Fruit fly (Drosophila melanogaster) whole organism, embryonic: Measurements from ENCODE around the gene CG11858.

Source experiments
- Adf1 ChIP-seq: fragments of 200-800 bp; sonication (Bioruptor generic); IDR thresholded peaks from 2 replicates; pipeline ENCODE4 v1.3.6; 2022; ENCODE audit warnings: missing biosample characterization, missing genetic modification characterization
- Aef1 ChIP-seq: fragments of 200-800 bp; sonication (Bioruptor generic); IDR thresholded peaks from 3 replicates; pipeline ENCODE4 v1.3.6; 2022; ENCODE audit warnings: missing biosample characterization, missing genetic modification characterization
- CG10543 ChIP-seq: fragments of 200-800 bp; sonication (Bioruptor generic); optimal IDR thresholded peaks from 3 replicates; lab custom pipeline; 2017; ENCODE audit warnings: missing biosample characterization, mild to moderate bottlenecking, missing genetic modification characterization, moderate library complexity
- CG11695 ChIP-seq: fragments of 200-800 bp; sonication (Bioruptor generic); IDR thresholded peaks from 3 replicates; pipeline ENCODE4 v1.3.6; 2022; ENCODE audit warnings: missing biosample characterization, missing genetic modification characterization
- CG11696 ChIP-seq: fragments of 200-800 bp; sonication (Bioruptor generic); IDR thresholded peaks from 2 replicates; pipeline ENCODE4 v1.3.6; 2022; ENCODE audit warnings: missing biosample characterization, missing genetic modification characterization
- CG11723 ChIP-seq: fragments of 200-800 bp; sonication (Bioruptor generic); optimal IDR thresholded peaks from 2 replicates; lab custom pipeline; 2017; ENCODE audit warnings: missing biosample characterization, mild to moderate bottlenecking, missing genetic modification characterization
- CG15601 ChIP-seq: fragments of 200-800 bp; sonication (Bioruptor generic); optimal IDR thresholded peaks from 3 replicates; lab custom pipeline; 2019; ENCODE audit warnings: missing biosample characterization, mild to moderate bottlenecking, missing genetic modification characterization, moderate library complexity
- CG17612 ChIP-seq: fragments of 200-800 bp; sonication (Bioruptor generic); IDR thresholded peaks from 2 replicates; pipeline ENCODE4 v1.3.6; 2022; ENCODE audit warnings: missing biosample characterization, missing genetic modification characterization
- CG2712 ChIP-seq: fragments of 200-800 bp; optimal IDR thresholded peaks from 3 replicates; lab custom pipeline; 2019; ENCODE audit warnings: missing biosample characterization, mild to moderate bottlenecking, missing genetic modification characterization, moderate library complexity
- CG31224 ChIP-seq: fragments of 200-800 bp; sonication (Bioruptor generic); IDR thresholded peaks from 2 replicates; pipeline ENCODE4 v1.3.6; 2022; ENCODE audit warnings: missing biosample characterization, missing genetic modification characterization
- CG4820 ChIP-seq: fragments of 200-800 bp; sonication (Bioruptor generic); optimal IDR thresholded peaks from 3 replicates; lab custom pipeline; 2016; ENCODE audit warnings: missing biosample characterization, missing genetic modification characterization
- CG4854 ChIP-seq: fragments of 200-800 bp; sonication (Bioruptor generic); optimal IDR thresholded peaks from 2 replicates; lab custom pipeline; 2016; ENCODE audit warnings: missing biosample characterization, missing genetic modification characterization, inconsistent platforms
- CG5180 ChIP-seq: fragments of 200-800 bp; sonication (Bioruptor generic); optimal IDR thresholded peaks from 3 replicates; lab custom pipeline; 2017; ENCODE audit warnings: missing biosample characterization, missing genetic modification characterization, mild to moderate bottlenecking, moderate library complexity, missing genetic modification reagents
- CG6272 ChIP-seq: fragments of 200-800 bp; sonication (Bioruptor generic); IDR thresholded peaks from 2 replicates; pipeline ENCODE4 v1.3.6; 2022; ENCODE audit warnings: missing biosample characterization, missing genetic modification characterization
- CG6791 ChIP-seq: fragments of 200-800 bp; sonication (Bioruptor generic); IDR thresholded peaks from 3 replicates; pipeline ENCODE4 v1.3.6; 2022; ENCODE audit warnings: missing biosample characterization, missing genetic modification characterization; ENCODE audit not compliant: partially characterized antibody
- CG7372 ChIP-seq: fragments of 200-800 bp; sonication (Bioruptor generic); IDR thresholded peaks from 2 replicates; pipeline ENCODE4 v1.3.6; 2022; ENCODE audit warnings: missing biosample characterization, missing genetic modification characterization
- CG7839 ChIP-seq: fragments of 200-800 bp; sonication (Bioruptor generic); optimal IDR thresholded peaks from 3 replicates; lab custom pipeline; 2018; ENCODE audit warnings: missing biosample characterization, mild to moderate bottlenecking, missing genetic modification characterization, moderate library complexity
- CG8944 ChIP-seq: fragments of 200-800 bp; sonication (Bioruptor generic); optimal IDR thresholded peaks from 3 replicates; lab custom pipeline; 2016; ENCODE audit warnings: missing biosample characterization, missing genetic modification characterization
- CG9609 ChIP-seq: fragments of 200-800 bp; sonication (Bioruptor generic); optimal IDR thresholded peaks from 3 replicates; lab custom pipeline; 2016; ENCODE audit warnings: missing biosample characterization, missing genetic modification characterization
- CG9727 ChIP-seq: fragments of 200-800 bp; sonication (Bioruptor generic); optimal IDR thresholded peaks from 3 replicates; lab custom pipeline; 2017; ENCODE audit warnings: missing biosample characterization, mild to moderate bottlenecking, missing genetic modification characterization
- Dll ChIP-seq: fragments of 200-800 bp; sonication (Bioruptor generic); IDR thresholded peaks from 4 replicates; pipeline ENCODE4 v1.3.6; 2022; ENCODE audit warnings: missing biosample characterization, missing genetic modification characterization; ENCODE audit not compliant: partially characterized antibody
- Doc3 ChIP-seq: fragments of 200-800 bp; sonication (Bioruptor generic); IDR thresholded peaks from 3 replicates; pipeline ENCODE4 v1.3.6; 2022; ENCODE audit warnings: missing biosample characterization, missing genetic modification characterization; ENCODE audit not compliant: partially characterized antibody
- Dp ChIP-seq: fragments of 200-800 bp; sonication (Bioruptor generic); optimal IDR thresholded peaks from 2 replicates; lab custom pipeline; 2018; ENCODE audit warnings: missing biosample characterization, mild to moderate bottlenecking, missing genetic modification characterization, moderate library complexity
- Gug ChIP-seq: fragments of 200-800 bp; sonication (Bioruptor generic); IDR thresholded peaks from 4 replicates; pipeline ENCODE4 v1.3.6; 2022; ENCODE audit warnings: missing biosample characterization, missing genetic modification characterization
- MESR4 ChIP-seq: fragments of 200-800 bp; sonication (Bioruptor generic); optimal IDR thresholded peaks from 2 replicates; lab custom pipeline; 2018; ENCODE audit warnings: missing biosample characterization, mild to moderate bottlenecking, missing genetic modification characterization, moderate library complexity
- Meics ChIP-seq: fragments of 200-800 bp; sonication (Bioruptor generic); optimal IDR thresholded peaks from 2 replicates; lab custom pipeline; 2017; ENCODE audit warnings: missing biosample characterization, mild to moderate bottlenecking, missing genetic modification characterization
- Nf-YA ChIP-seq: fragments of 200-800 bp; sonication (Bioruptor generic); IDR thresholded peaks from 2 replicates; pipeline ENCODE4 v1.3.6; 2022; ENCODE audit warnings: missing biosample characterization, missing genetic modification characterization
- Opbp ChIP-seq: fragments of 200-800 bp; sonication (Bioruptor generic); IDR thresholded peaks from 3 replicates; pipeline ENCODE4 v1.3.6; 2022; ENCODE audit warnings: missing biosample characterization, missing genetic modification characterization; ENCODE audit not compliant: partially characterized antibody
- Ravus ChIP-seq: fragments of 200-800 bp; sonication (Bioruptor generic); IDR thresholded peaks from 2 replicates; pipeline ENCODE4 v1.3.6; 2022; ENCODE audit warnings: missing biosample characterization, missing genetic modification characterization
- Xrp1 ChIP-seq: fragments of 200-800 bp; sonication (Bioruptor generic); IDR thresholded peaks from 2 replicates; pipeline ENCODE4 v1.3.6; 2022; ENCODE audit warnings: missing biosample characterization, missing genetic modification characterization
- ab ChIP-seq: fragments of 200-800 bp; sonication (Bioruptor generic); optimal IDR thresholded peaks from 2 replicates; lab custom pipeline; 2016; ENCODE audit warnings: missing biosample characterization, missing genetic modification characterization
- abd-A ChIP-seq: fragments of 200-800 bp; sonication (Bioruptor generic); optimal IDR thresholded peaks from 3 replicates; lab custom pipeline; 2019; ENCODE audit warnings: missing biosample characterization, mild to moderate bottlenecking, missing genetic modification characterization, moderate library complexity
- ase ChIP-seq: fragments of 200-800 bp; sonication (Bioruptor generic); IDR thresholded peaks from 3 replicates; pipeline ENCODE4 v1.3.6; 2022; ENCODE audit warnings: missing biosample characterization, missing genetic modification characterization
- crc ChIP-seq: fragments of 200-800 bp; sonication (Bioruptor generic); optimal IDR thresholded peaks from 2 replicates; lab custom pipeline; 2016; ENCODE audit warnings: missing biosample characterization, missing genetic modification characterization
- dan ChIP-seq: fragments of 200-800 bp; sonication (Bioruptor generic); IDR thresholded peaks from 2 replicates; pipeline ENCODE4 v1.3.6; 2022; ENCODE audit warnings: missing biosample characterization, missing genetic modification characterization
- esg ChIP-seq: fragments of 200-800 bp; sonication (Bioruptor generic); conservative IDR thresholded peaks from 2 replicates; pipeline ENCODE4 v1.3.6; 2022; ENCODE audit warnings: missing biosample characterization, missing genetic modification characterization
- gfzf ChIP-seq: fragments of 200-800 bp; sonication (Bioruptor generic); optimal IDR thresholded peaks from 2 replicates; lab custom pipeline; 2016; ENCODE audit warnings: missing biosample characterization, mild to moderate bottlenecking, missing genetic modification characterization, moderate library complexity
- hb ChIP-seq: fragments of 200-800 bp; sonication (Bioruptor generic); IDR thresholded peaks from 3 replicates; pipeline ENCODE4 v1.3.6; 2022; ENCODE audit warnings: missing biosample characterization, missing genetic modification characterization; ENCODE audit not compliant: partially characterized antibody
- jumu ChIP-seq: fragments of 200-800 bp; sonication (Bioruptor generic); optimal IDR thresholded peaks from 3 replicates; lab custom pipeline; 2016; ENCODE audit warnings: missing biosample characterization, missing genetic modification characterization
- kah ChIP-seq: fragments of 200-800 bp; sonication (Bioruptor generic); optimal IDR thresholded peaks from 2 replicates; lab custom pipeline; 2018; ENCODE audit warnings: missing biosample characterization, mild to moderate bottlenecking, missing genetic modification characterization
- kni ChIP-seq: fragments of 200-800 bp; sonication (Bioruptor generic); optimal IDR thresholded peaks from 3 replicates; lab custom pipeline; 2017; ENCODE audit warnings: mild to moderate bottlenecking, missing biosample characterization, missing genetic modification reagents, missing genetic modification characterization
- lbe ChIP-seq: fragments of 200-800 bp; sonication (Bioruptor generic); optimal IDR thresholded peaks from 2 replicates; lab custom pipeline; 2016; ENCODE audit warnings: missing biosample characterization, mild to moderate bottlenecking, missing genetic modification characterization
- otp ChIP-seq: fragments of 200-800 bp; sonication (Bioruptor generic); IDR thresholded peaks from 3 replicates; pipeline ENCODE4, ENCODE4 v1.3.6; 2022; ENCODE audit warnings: missing biosample characterization, missing genetic modification characterization
- salm ChIP-seq: fragments of 200-800 bp; sonication (Bioruptor generic); optimal IDR thresholded peaks from 2 replicates; lab custom pipeline; 2018; ENCODE audit warnings: missing biosample characterization, mild to moderate bottlenecking, missing genetic modification characterization
- sd ChIP-seq: fragments of 200-800 bp; sonication (Bioruptor generic); optimal IDR thresholded peaks from 3 replicates; lab custom pipeline; 2018; ENCODE audit warnings: missing biosample characterization, mild to moderate bottlenecking, missing genetic modification characterization, moderate library complexity
- sna ChIP-seq: fragments of 200-800 bp; sonication (Bioruptor generic); IDR thresholded peaks from 2 replicates; pipeline ENCODE4 v1.3.6; 2022; ENCODE audit warnings: missing biosample characterization, missing genetic modification characterization; ENCODE audit not compliant: partially characterized antibody
- sug ChIP-seq: fragments of 200-800 bp; optimal IDR thresholded peaks from 2 replicates; lab custom pipeline; 2019; ENCODE audit warnings: missing biosample characterization, mild to moderate bottlenecking, missing genetic modification characterization, moderate library complexity
- tap ChIP-seq: fragments of 200-800 bp; optimal IDR thresholded peaks from 3 replicates; lab custom pipeline; 2019; ENCODE audit warnings: missing biosample characterization, mild to moderate bottlenecking, missing genetic modification characterization, moderate library complexity
- tll ChIP-seq, 2 experiments: fragments of 200-800 bp in 1 of 2; fragments of >200 bp in 1 of 2; sonication (Bioruptor generic) in 1 of 2; optimal IDR thresholded peaks; 2 replicates each; lab custom pipeline; 2017 to 2019; ENCODE audit warnings: missing biosample characterization in 2 of 2, missing genetic modification characterization in 2 of 2, mild to moderate bottlenecking in 1 of 2, moderate library complexity in 1 of 2
- ttk ChIP-seq: fragments of 200-800 bp; sonication (Bioruptor generic); IDR thresholded peaks from 2 replicates; pipeline ENCODE4 v2.1.2; 2022; ENCODE audit warnings: missing biosample characterization, missing genetic modification characterization

Gene CG11858

DNA sequence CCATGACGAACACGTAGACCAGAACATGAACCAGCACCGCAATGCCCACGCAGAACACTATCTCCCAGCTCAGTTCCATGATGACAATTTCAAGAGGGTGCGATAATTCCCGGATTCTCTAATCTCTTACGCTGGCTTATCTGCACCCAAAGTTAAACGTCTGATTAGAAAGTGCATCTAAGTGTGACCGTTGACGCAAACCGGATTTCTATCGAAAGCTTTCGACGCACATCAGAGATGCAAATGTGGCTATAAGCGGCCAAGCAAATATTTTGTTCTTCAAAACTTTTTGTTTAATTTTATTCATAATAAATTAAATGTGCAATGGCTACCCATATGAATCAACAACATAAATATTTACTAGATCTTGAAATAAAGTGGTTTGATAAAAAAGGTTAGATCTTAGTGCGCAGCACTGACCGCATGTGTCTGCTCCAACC, at the start of gene CG11858, which contains the start of gene Kdsr (continued):
- TF ChIP-seq CG6791 (GFP tag; lab: Robert Waterston, UW), result no peak
- peak; percentile 55 for TF ChIP-seq CG4854 (GFP tag; lab: Kevin White, UChicago)
- peak; percentile 1 for TF ChIP-seq kah (GFP tag; lab: Kevin White, UChicago)
- peak; percentile 45; the same call in 1 of the 4 replicates for TF ChIP-seq Dll (GFP tag; lab: Robert Waterston, UW)
- TF ChIP-seq Aef1, result peak; percentile 53
- TF ChIP-seq CG11696 (GFP tag; lab: Robert Waterston, UW), result no peak
- peak; percentile 11; the same call in 1 of the 2 replicates for TF ChIP-seq Ravus (GFP tag; lab: Robert Waterston, UW)
- TF ChIP-seq CG15601, result peak; percentile 56
- peak; percentile 76 for TF ChIP-seq Xrp1 (GFP tag; lab: Robert Waterston, UW)
- TF ChIP-seq CG7372 (GFP tag; lab: Robert Waterston, UW), result peak; percentile 35; the same call in 1 of the 2 replicates
- peak; percentile 43; the same call in 1 of the 2 replicates for TF ChIP-seq ttk (GFP tag; lab: Robert Waterston, UW)
- no peak for TF ChIP-seq CG17612
- TF ChIP-seq esg (GFP tag; lab: Robert Waterston, UW), result peak; percentile 36; the same call in 1 of the 2 replicates
- no peak for TF ChIP-seq Opbp (GFP tag; lab: Robert Waterston, UW)
- TF ChIP-seq CG5180, result no peak
- TF ChIP-seq Dp (GFP tag; lab: Kevin White, UChicago), result peak; percentile 11
- TF ChIP-seq Doc3 (GFP tag; lab: Robert Waterston, UW), result no peak
- TF ChIP-seq CG31224 (GFP tag; lab: Robert Waterston, UW), result peak; percentile 42; the same call in 1 of the 2 replicates
- TF ChIP-seq dan (GFP tag; lab: Robert Waterston, UW), result no peak
- TF ChIP-seq kni (GFP tag; lab: Kevin White, UChicago), result peak; percentile 6
- peak; percentile 32; the same call in 1 of the 2 replicates for TF ChIP-seq CG6272
- TF ChIP-seq jumu (GFP tag; lab: Kevin White, UChicago), result peak; percentile 44
- TF ChIP-seq CG10543 (GFP tag; lab: Kevin White, UChicago), result peak; percentile 59
- TF ChIP-seq CG7839 (tag; lab: Kevin White, UChicago), result peak; percentile 64
- peak; percentile 26 for TF ChIP-seq CG9609 (GFP tag; lab: Kevin White, UChicago)
- TF ChIP-seq CG2712 (tag; lab: Kevin White, UChicago), result peak; percentile 82
- no peak for TF ChIP-seq tap
- peak; percentile 53 for TF ChIP-seq CG9727 (GFP tag; lab: Kevin White, UChicago)
- TF ChIP-seq Gug (GFP tag; lab: Robert Waterston, UW), result no peak
- no peak for TF ChIP-seq lbe (GFP tag; lab: Kevin White, UChicago)
- no peak for TF ChIP-seq CG11723
- peak; percentile 66 for TF ChIP-seq gfzf (GFP tag; lab: Kevin White, UChicago)
- peak; percentile 54 for TF ChIP-seq Adf1 (GFP tag; lab: Robert Waterston, UW)
- TF ChIP-seq CG8944 (GFP tag; lab: Kevin White, UChicago), result peak; percentile 28
- no peak for TF ChIP-seq tll (GFP tag; optimal IDR thresholded peaks at IDR 0.05; lab: Kevin White, UChicago)
- TF ChIP-seq hb, result no peak
- peak; percentile 70 for TF ChIP-seq sug (tag; lab: Kevin White, UChicago)
- TF ChIP-seq sd, result peak; percentile 27
- TF ChIP-seq crc (GFP tag; lab: Kevin White, UChicago), result no peak
- TF ChIP-seq salm (tag; lab: Kevin White, UChicago), result no peak
- TF ChIP-seq CG11695 (GFP tag; lab: Robert Waterston, UW), result no peak
- no peak for TF ChIP-seq sna (GFP tag; lab: Robert Waterston, UW)
- 0 out of 3 replicates have a peak, but pooled peaks have one; percentile 43 for TF ChIP-seq otp (GFP tag; lab: Robert Waterston, UW)
- TF ChIP-seq abd-A (tag; lab: Kevin White, UChicago), result no peak
- TF ChIP-seq ab (GFP tag; lab: Kevin White, UChicago), result no peak
- peak; percentile 45; the same call in 1 of the 3 replicates for TF ChIP-seq ase
- peak; percentile 43 for TF ChIP-seq MESR4 (GFP tag; lab: Kevin White, UChicago)
- TF ChIP-seq Meics (GFP tag; lab: Kevin White, UChicago), result peak; percentile 61
- TF ChIP-seq CG4820 (GFP tag; lab: Kevin White, UChicago), result peak; percentile 23
- TF ChIP-seq Nf-YA (GFP tag; lab: Robert Waterston, UW), result no peak
